Worm (Caenorhabditis elegans): ENCODE results near the gene Y57A10C.1.

DNA sequence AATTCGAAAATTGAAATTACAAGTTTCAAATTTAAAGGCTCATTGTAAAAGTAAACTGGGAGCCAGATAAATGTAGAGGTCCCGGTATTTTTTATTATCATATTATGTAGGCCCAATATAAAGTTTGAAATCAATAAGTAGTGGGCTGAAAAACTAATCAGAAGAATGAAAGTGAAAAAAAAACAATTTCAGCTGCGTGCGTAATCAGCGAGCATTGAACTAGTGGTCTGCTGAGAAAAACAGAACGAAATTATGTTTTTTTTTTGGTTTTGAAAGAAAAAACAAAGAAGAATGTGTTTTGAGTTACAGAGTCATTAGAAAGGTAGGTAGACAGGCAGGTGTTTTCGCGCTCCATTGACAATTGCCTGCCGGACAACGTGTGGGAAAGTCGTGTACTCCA is 3.6 kb downstream of the Y57A10C.1 start, which contains the start of gene sre-31:
- TF ChIP-seq ref-1 (GFP tag; conservative IDR thresholded peaks at IDR 0.05) (no peak), klf-2 (GFP tag; conservative IDR thresholded peaks at IDR 0.05) (no peak)

Data from whole organism, midembryonic.